Worm (Caenorhabditis elegans): ENCODE results near the gene dkf-2.

Gene dkf-2

DNA sequence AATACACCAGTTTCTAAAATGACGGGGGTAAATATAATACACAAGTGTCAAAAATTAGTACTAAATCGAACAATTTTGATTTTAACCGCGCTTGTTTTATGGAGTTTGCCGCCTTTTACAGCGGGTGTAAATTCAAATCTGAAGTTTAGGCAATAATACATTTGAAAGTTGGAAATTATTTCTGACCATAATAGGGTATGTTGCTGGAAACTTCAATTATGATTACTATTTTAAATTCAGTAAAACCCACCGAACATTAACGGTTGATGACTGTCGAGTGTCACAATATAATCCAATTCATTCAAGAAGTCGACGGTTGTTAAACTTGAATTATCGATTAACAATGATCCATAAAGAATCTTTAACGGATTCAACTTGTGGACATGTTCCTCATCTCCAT is 33.6 kb upstream of the dkf-2 start:
- no peak for TF ChIP-seq C38D4.7 (GFP tag; optimal IDR thresholded peaks at IDR 0.05)
- TF ChIP-seq hlh-13 (GFP tag; optimal IDR thresholded peaks at IDR 0.05) = no peak
- TF ChIP-seq sox-2 (GFP tag; IDR thresholded peaks at IDR 0.05) = no peak
- no peak for TF ChIP-seq ama-1 (optimal IDR thresholded peaks at IDR 0.05)
- TF ChIP-seq unc-86 (tag; optimal IDR thresholded peaks at IDR 0.05) = no peak
- no peak for TF ChIP-seq mec-3 (tag; optimal IDR thresholded peaks at IDR 0.05; ENCODE audit: borderline replicate concordance)
- no peak for TF ChIP-seq tbx-2 (tag; optimal IDR thresholded peaks at IDR 0.05)
- no peak for TF ChIP-seq fkh-6 (tag; optimal IDR thresholded peaks at IDR 0.05)
- no peak for TF ChIP-seq ttx-3 (tag; optimal IDR thresholded peaks at IDR 0.05)
- TF ChIP-seq dmd-4 (tag; optimal IDR thresholded peaks at IDR 0.05; ENCODE audit: borderline replicate concordance) = no peak
- TF ChIP-seq dve-1 (tag; optimal IDR thresholded peaks at IDR 0.05) = no peak
- TF ChIP-seq syd-9 (tag; optimal IDR thresholded peaks at IDR 0.05) = no peak
- no peak for TF ChIP-seq ceh-2 (tag; optimal IDR thresholded peaks at IDR 0.05)
- no peak for TF ChIP-seq ceh-6 (GFP tag; optimal IDR thresholded peaks at IDR 0.05)
- TF ChIP-seq ceh-24 (tag; optimal IDR thresholded peaks at IDR 0.05) = no peak
- TF ChIP-seq ceh-30 (tag; optimal IDR thresholded peaks at IDR 0.05) = no peak
- TF ChIP-seq gmeb-2 (tag; optimal IDR thresholded peaks at IDR 0.05) = no peak
- TF ChIP-seq tbx-7 (tag; optimal IDR thresholded peaks at IDR 0.05) = no peak
- TF ChIP-seq odd-2 (tag; optimal IDR thresholded peaks at IDR 0.05) = no peak
- no peak for TF ChIP-seq npax-4 (tag; optimal IDR thresholded peaks at IDR 0.05)

DNA sequence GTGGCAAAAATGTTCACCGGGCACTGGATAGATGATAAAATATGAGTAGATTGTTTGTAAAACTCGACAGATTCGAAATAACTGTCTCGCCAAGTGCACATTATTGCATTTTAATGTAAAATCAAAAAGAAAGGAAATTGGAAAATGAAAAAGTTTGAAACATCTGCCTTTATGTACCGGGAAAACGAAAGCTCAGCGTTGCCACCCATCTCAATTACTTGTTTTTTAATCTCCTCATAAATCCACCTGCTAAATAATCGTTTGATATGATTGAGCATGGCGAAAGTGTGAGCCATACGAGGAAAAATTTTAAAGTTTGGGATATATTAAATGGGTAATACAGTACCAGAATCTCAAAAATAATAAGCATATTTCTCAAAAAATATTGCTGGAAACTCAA is 30.8 kb upstream of the dkf-2 start, which contains the start of gene srh-137:
Gene srh-137 (minus strand): TSS at position 101 of the 400 bp plus-strand sequence.
- no peak for TF ChIP-seq unc-42 (tag; optimal IDR thresholded peaks at IDR 0.05)
- no peak for TF ChIP-seq unc-3 (GFP tag; conservative IDR thresholded peaks at IDR 0.05)
- TF ChIP-seq unc-3 (tag; optimal IDR thresholded peaks at IDR 0.05) = no peak
- no peak for TF ChIP-seq sox-2 (GFP tag; IDR thresholded peaks at IDR 0.05)
- TF ChIP-seq F13H6.1 (tag; optimal IDR thresholded peaks at IDR 0.05) = no peak

DNA sequence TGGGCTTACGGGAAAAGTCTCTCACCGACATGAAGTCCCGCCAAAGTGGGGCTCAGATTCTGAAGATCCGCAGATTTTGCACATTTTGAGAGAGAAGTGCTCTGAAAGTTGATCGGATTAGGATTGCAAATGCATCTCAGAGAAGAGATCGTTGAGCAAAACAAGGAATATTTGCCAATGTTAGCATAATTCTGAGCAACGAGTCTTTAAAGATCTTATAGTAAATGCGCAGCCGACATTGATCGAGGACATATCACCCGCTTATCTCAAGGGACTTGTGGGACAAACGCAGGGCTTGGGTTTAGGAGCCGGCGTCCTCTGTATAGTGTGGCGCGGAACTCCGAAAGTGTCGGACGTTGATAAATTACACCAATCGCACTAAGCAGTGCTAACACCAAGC is 23.7 kb upstream of the dkf-2 start, which contains the start of gene nhr-112:
Gene nhr-112 (minus strand): TSS at position 101 of the 400 bp plus-strand sequence.
- no peak for TF ChIP-seq fax-1 (tag; optimal IDR thresholded peaks at IDR 0.05)
- TF ChIP-seq elt-4 (tag; optimal IDR thresholded peaks at IDR 0.05) = no peak

DNA sequence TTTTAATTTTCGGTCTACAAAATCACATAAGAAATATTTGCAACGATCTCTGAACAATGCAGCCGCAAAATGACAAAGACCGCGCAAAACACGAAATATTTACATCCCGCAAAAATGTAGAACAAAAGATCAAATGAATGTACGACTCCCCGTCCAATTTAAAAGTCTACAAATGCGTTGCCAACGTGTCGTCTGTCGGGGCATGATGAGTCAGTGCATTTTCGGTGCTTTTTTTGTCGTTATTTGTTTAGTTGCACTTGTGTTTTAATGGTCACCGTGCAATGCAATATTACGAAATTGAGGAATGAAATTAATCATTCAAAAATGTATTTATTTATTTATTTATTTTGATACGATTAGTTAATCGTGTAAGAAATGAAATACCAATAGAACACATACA is 22.8 kb upstream of the dkf-2 start:
- TF ChIP-seq ceh-2 (tag; optimal IDR thresholded peaks at IDR 0.05) = no peak
- TF ChIP-seq ceh-18 (tag; optimal IDR thresholded peaks at IDR 0.05) = no peak
- TF ChIP-seq fkh-10 (GFP tag; optimal IDR thresholded peaks at IDR 0.05) = no peak
- TF ChIP-seq ceh-34 (tag; optimal IDR thresholded peaks at IDR 0.05) = no peak
- no peak for TF ChIP-seq pqm-1 (tag; optimal IDR thresholded peaks at IDR 0.05)
- TF ChIP-seq unc-55 (GFP tag; optimal IDR thresholded peaks at IDR 0.05) = no peak
- TF ChIP-seq unc-42 (tag; optimal IDR thresholded peaks at IDR 0.05) = no peak
- no peak for TF ChIP-seq ceh-45 (GFP tag; IDR thresholded peaks at IDR 0.05)
- TF ChIP-seq fkh-6 (tag; optimal IDR thresholded peaks at IDR 0.05) = no peak
- no peak for TF ChIP-seq pha-4 (tag; optimal IDR thresholded peaks at IDR 0.05)
- TF ChIP-seq nfya-1 (tag; optimal IDR thresholded peaks at IDR 0.05) = no peak
- no peak for TF ChIP-seq hlh-8 (tag; optimal IDR thresholded peaks at IDR 0.05)
- no peak for TF ChIP-seq zip-5 (tag; optimal IDR thresholded peaks at IDR 0.05)
- no peak for TF ChIP-seq tbx-7 (tag; optimal IDR thresholded peaks at IDR 0.05)
- TF ChIP-seq syd-9 (tag; optimal IDR thresholded peaks at IDR 0.05) = no peak
- no peak for TF ChIP-seq C38D4.7 (GFP tag; optimal IDR thresholded peaks at IDR 0.05)
- no peak for TF ChIP-seq dve-1 (tag; optimal IDR thresholded peaks at IDR 0.05)
- no peak for TF ChIP-seq pros-1 (tag; optimal IDR thresholded peaks at IDR 0.05)
- no peak for TF ChIP-seq ttx-3 (tag; optimal IDR thresholded peaks at IDR 0.05)
